Fruit fly (Drosophila melanogaster) whole organism, embryonic: ENCODE data around the gene CG12279.
A peak's percentile ranks its signal among the peaks of the same experiment; 100 is the strongest.

Experiments
- Asciz ChIP-seq: fragments of 200-800 bp; sonication (Bioruptor generic); optimal IDR thresholded peaks from 2 replicates; lab custom pipeline; 2017; ENCODE audit warnings: missing biosample characterization, mild to moderate bottlenecking, missing genetic modification characterization, missing genetic modification reagents
- CG10321 ChIP-seq: fragments of 200-800 bp; sonication (Bioruptor generic); IDR thresholded peaks from 2 replicates; pipeline ENCODE4 v1.3.6; 2022; ENCODE audit warnings: missing biosample characterization, missing genetic modification characterization
- CG11456 ChIP-seq: fragments of 200-800 bp; sonication (Bioruptor generic); IDR thresholded peaks from 3 replicates; pipeline ENCODE4 v1.3.6; 2022; ENCODE audit warnings: missing biosample characterization, missing genetic modification characterization
- CG14860 ChIP-seq: fragments of 200-800 bp; sonication (Bioruptor generic); IDR thresholded peaks from 3 replicates; pipeline ENCODE4 v1.3.6; 2022; ENCODE audit warnings: missing biosample characterization, missing genetic modification characterization; ENCODE audit not compliant: partially characterized antibody
- CG15269 ChIP-seq: fragments of 200-800 bp; sonication (Bioruptor generic); optimal IDR thresholded peaks from 2 replicates; lab custom pipeline; 2018; ENCODE audit warnings: missing biosample characterization, mild to moderate bottlenecking, missing genetic modification characterization, moderate library complexity
- CG15479 ChIP-seq: fragments of 200-800 bp; sonication (Bioruptor generic); optimal IDR thresholded peaks from 3 replicates; lab custom pipeline; 2019; ENCODE audit warnings: missing biosample characterization, mild to moderate bottlenecking, missing genetic modification characterization, moderate library complexity
- CG1602 ChIP-seq: fragments of 200-800 bp; sonication (Bioruptor generic); optimal IDR thresholded peaks from 3 replicates; lab custom pipeline; 2016; ENCODE audit warnings: missing biosample characterization, missing genetic modification characterization
- CG16779 ChIP-seq: fragments of 200-800 bp; sonication (Bioruptor generic); IDR thresholded peaks from 2 replicates; pipeline ENCODE4 v1.3.6; 2022; ENCODE audit warnings: missing biosample characterization, missing genetic modification characterization
- CG17361 ChIP-seq: fragments of 200-800 bp; sonication (Bioruptor generic); IDR thresholded peaks from 3 replicates; pipeline ENCODE4 v1.3.6; 2022; ENCODE audit warnings: missing biosample characterization, missing genetic modification characterization
- CG17802 ChIP-seq: fragments of 200-800 bp; sonication (Bioruptor generic); optimal IDR thresholded peaks from 2 replicates; lab custom pipeline; 2018; ENCODE audit warnings: missing biosample characterization, mild to moderate bottlenecking, missing genetic modification characterization, moderate library complexity
- CG18619 ChIP-seq: fragments of 200-800 bp; sonication (Bioruptor generic); optimal IDR thresholded peaks from 3 replicates; lab custom pipeline; 2017; ENCODE audit warnings: missing biosample characterization, mild to moderate bottlenecking, missing genetic modification characterization
- CG30431 ChIP-seq: fragments of 200-800 bp; sonication (Bioruptor generic); optimal IDR thresholded peaks from 2 replicates; lab custom pipeline; 2017; ENCODE audit warnings: missing biosample characterization, missing genetic modification characterization
- CG3726 ChIP-seq: fragments of 200-800 bp; sonication (Bioruptor generic); IDR thresholded peaks from 3 replicates; pipeline ENCODE4, ENCODE4 v1.3.6; 2022; ENCODE audit warnings: missing biosample characterization, missing genetic modification characterization
- CG3847 ChIP-seq: fragments of 200-800 bp; sonication (Bioruptor generic); IDR thresholded peaks from 2 replicates; pipeline ENCODE4 v1.3.6; 2022; ENCODE audit warnings: missing biosample characterization, missing genetic modification characterization
- CG4282 ChIP-seq: fragments of 200-800 bp; sonication (Bioruptor generic); optimal IDR thresholded peaks from 2 replicates; lab custom pipeline; 2016; ENCODE audit warnings: missing biosample characterization, missing genetic modification characterization
- CG5953 ChIP-seq: fragments of 200-800 bp; sonication (Bioruptor generic); IDR thresholded peaks from 2 replicates; pipeline ENCODE4 v1.3.6; 2022; ENCODE audit warnings: missing biosample characterization, missing genetic modification characterization
- CG6854 ChIP-seq: fragments of 200-800 bp; sonication (Bioruptor generic); optimal IDR thresholded peaks from 3 replicates; lab custom pipeline; 2017; ENCODE audit warnings: missing biosample characterization, mild to moderate bottlenecking, missing genetic modification characterization
- CG8388 ChIP-seq: fragments of 200-800 bp; sonication (Bioruptor generic); optimal IDR thresholded peaks from 2 replicates; lab custom pipeline; 2019; ENCODE audit warnings: missing biosample characterization, mild to moderate bottlenecking, missing genetic modification characterization, moderate library complexity
- CG8478 ChIP-seq: fragments of >200 bp; optimal IDR thresholded peaks from 2 replicates; lab custom pipeline; 2018
- CG9609 ChIP-seq: fragments of 200-800 bp; sonication (Bioruptor generic); optimal IDR thresholded peaks from 3 replicates; lab custom pipeline; 2016; ENCODE audit warnings: missing biosample characterization, missing genetic modification characterization
- CHES-1-like ChIP-seq: fragments of 200-800 bp; sonication (Bioruptor generic); optimal IDR thresholded peaks from 2 replicates; lab custom pipeline; 2016; ENCODE audit warnings: missing biosample characterization, missing genetic modification characterization
- Camta ChIP-seq: fragments of 200-800 bp; sonication (Bioruptor generic); optimal IDR thresholded peaks from 2 replicates; lab custom pipeline; 2016; ENCODE audit warnings: missing biosample characterization, missing genetic modification characterization
- CoRest ChIP-seq: fragments of 200-800 bp; sonication (Bioruptor generic); optimal IDR thresholded peaks from 3 replicates; lab custom pipeline; 2018; ENCODE audit warnings: missing biosample characterization, mild to moderate bottlenecking, missing genetic modification characterization, moderate library complexity
- D19A ChIP-seq: fragments of 200-800 bp; optimal IDR thresholded peaks from 3 replicates; lab custom pipeline; 2019; ENCODE audit warnings: missing biosample characterization, mild to moderate bottlenecking, missing genetic modification characterization, moderate library complexity
- Dp ChIP-seq: fragments of 200-800 bp; sonication (Bioruptor generic); optimal IDR thresholded peaks from 2 replicates; lab custom pipeline; 2018; ENCODE audit warnings: missing biosample characterization, mild to moderate bottlenecking, missing genetic modification characterization, moderate library complexity
- HLHmδ ChIP-seq: fragments of 200-800 bp; sonication (Bioruptor generic); optimal IDR thresholded peaks from 2 replicates; lab custom pipeline; 2018; ENCODE audit warnings: missing biosample characterization, mild to moderate bottlenecking, missing genetic modification characterization, moderate library complexity
- Meics ChIP-seq: fragments of 200-800 bp; sonication (Bioruptor generic); optimal IDR thresholded peaks from 2 replicates; lab custom pipeline; 2017; ENCODE audit warnings: missing biosample characterization, mild to moderate bottlenecking, missing genetic modification characterization
- Myb ChIP-seq: fragments of 200-800 bp; sonication (Bioruptor generic); optimal IDR thresholded peaks from 2 replicates; lab custom pipeline; 2016; ENCODE audit warnings: missing biosample characterization, missing genetic modification characterization
- Nf-YC ChIP-seq: fragments of 200-800 bp; optimal IDR thresholded peaks from 3 replicates; lab custom pipeline; 2019; ENCODE audit warnings: missing biosample characterization, mild to moderate bottlenecking, missing genetic modification characterization, moderate library complexity
- Sry-δ ChIP-seq: fragments of 200-800 bp; sonication (Bioruptor generic); optimal IDR thresholded peaks from 2 replicates; lab custom pipeline; 2016; ENCODE audit warnings: missing biosample characterization, missing genetic modification characterization
- Ssrp ChIP-seq: fragments of 200-800 bp; sonication (Bioruptor generic); optimal IDR thresholded peaks from 2 replicates; lab custom pipeline; 2018; ENCODE audit warnings: missing biosample characterization, mild to moderate bottlenecking, missing genetic modification characterization, moderate library complexity
- Trl ChIP-seq, 3 experiments: fragments of >200 bp in 2 of 3; fragments of 200-800 bp in 1 of 3; sonication (Bioruptor generic) in 1 of 3; optimal IDR thresholded peaks; 2 replicates in 1 of 3; 3 replicates in 2 of 3; lab custom pipeline; 2016 to 2017; ENCODE audit warnings: missing biosample characterization in 1 of 3, missing genetic modification characterization in 1 of 3
- cas ChIP-seq: fragments of 200-800 bp; sonication (Bioruptor generic); IDR thresholded peaks from 2 replicates; pipeline ENCODE4 v1.3.6; 2022; ENCODE audit warnings: missing biosample characterization, missing genetic modification characterization
- corto ChIP-seq: fragments of 200-800 bp; sonication (Bioruptor generic); optimal IDR thresholded peaks from 2 replicates; lab custom pipeline; 2016; ENCODE audit warnings: missing biosample characterization, mild to moderate bottlenecking, missing genetic modification characterization, moderate library complexity
- crc ChIP-seq: fragments of 200-800 bp; sonication (Bioruptor generic); optimal IDR thresholded peaks from 2 replicates; lab custom pipeline; 2016; ENCODE audit warnings: missing biosample characterization, missing genetic modification characterization
- crol ChIP-seq: fragments of 200-800 bp; sonication (Bioruptor generic); IDR thresholded peaks from 2 replicates; pipeline ENCODE4 v1.3.6; 2022; ENCODE audit warnings: missing biosample characterization, missing genetic modification characterization
- dysf ChIP-seq: fragments of 200-800 bp; sonication (Bioruptor generic); IDR thresholded peaks from 3 replicates; pipeline ENCODE4 v1.3.6; 2022; ENCODE audit warnings: missing biosample characterization, missing genetic modification characterization
- eve ChIP-seq, 2 experiments: fragments of >200 bp; optimal IDR thresholded peaks; 2 replicates each; lab custom pipeline; 2017; ENCODE audit warnings: missing biosample characterization in 2 of 2, missing genetic modification characterization in 2 of 2
- fd3F ChIP-seq: fragments of 200-800 bp; sonication (Bioruptor generic); optimal IDR thresholded peaks from 2 replicates; lab custom pipeline; 2018; ENCODE audit warnings: missing biosample characterization, mild to moderate bottlenecking, missing genetic modification characterization, moderate library complexity
- fd64A ChIP-seq: fragments of 200-800 bp; sonication (Bioruptor generic); optimal IDR thresholded peaks from 3 replicates; lab custom pipeline; 2018; ENCODE audit warnings: missing biosample characterization, mild to moderate bottlenecking, missing genetic modification characterization
- h ChIP-seq: fragments of >200 bp; optimal IDR thresholded peaks from 2 replicates; lab custom pipeline; 2017
- lab ChIP-seq: fragments of 200-800 bp; sonication (Bioruptor generic); optimal IDR thresholded peaks from 3 replicates; lab custom pipeline; 2017; ENCODE audit warnings: missing biosample characterization, missing genetic modification characterization, mild to moderate bottlenecking, moderate library complexity, missing genetic modification reagents
- mam ChIP-seq: fragments of 200-800 bp; sonication (Bioruptor generic); optimal IDR thresholded peaks from 3 replicates; lab custom pipeline; 2016; ENCODE audit warnings: missing biosample characterization, missing genetic modification characterization
- pfk ChIP-seq: fragments of 200-800 bp; sonication (Bioruptor generic); optimal IDR thresholded peaks from 2 replicates; lab custom pipeline; 2018; ENCODE audit warnings: missing biosample characterization, mild to moderate bottlenecking, missing genetic modification characterization, moderate library complexity
- phol ChIP-seq: fragments of 200-800 bp; sonication (Bioruptor generic); optimal IDR thresholded peaks from 3 replicates; lab custom pipeline; 2018; ENCODE audit warnings: missing biosample characterization, mild to moderate bottlenecking, missing genetic modification characterization, moderate library complexity
- pnt ChIP-seq: fragments of 200-800 bp; sonication (Bioruptor generic); optimal IDR thresholded peaks from 3 replicates; lab custom pipeline; 2016; ENCODE audit warnings: missing biosample characterization, missing genetic modification characterization
- stc ChIP-seq: fragments of 200-800 bp; sonication (Bioruptor generic); IDR thresholded peaks from 2 replicates; pipeline ENCODE4 v1.3.6; 2022; ENCODE audit warnings: missing biosample characterization, missing genetic modification characterization
- zen ChIP-seq: fragments of 200-800 bp; sonication (Bioruptor generic); optimal IDR thresholded peaks from 3 replicates; lab custom pipeline; 2018; ENCODE audit warnings: missing biosample characterization, mild to moderate bottlenecking, missing genetic modification characterization, moderate library complexity

The CG12279 gene

DNA sequence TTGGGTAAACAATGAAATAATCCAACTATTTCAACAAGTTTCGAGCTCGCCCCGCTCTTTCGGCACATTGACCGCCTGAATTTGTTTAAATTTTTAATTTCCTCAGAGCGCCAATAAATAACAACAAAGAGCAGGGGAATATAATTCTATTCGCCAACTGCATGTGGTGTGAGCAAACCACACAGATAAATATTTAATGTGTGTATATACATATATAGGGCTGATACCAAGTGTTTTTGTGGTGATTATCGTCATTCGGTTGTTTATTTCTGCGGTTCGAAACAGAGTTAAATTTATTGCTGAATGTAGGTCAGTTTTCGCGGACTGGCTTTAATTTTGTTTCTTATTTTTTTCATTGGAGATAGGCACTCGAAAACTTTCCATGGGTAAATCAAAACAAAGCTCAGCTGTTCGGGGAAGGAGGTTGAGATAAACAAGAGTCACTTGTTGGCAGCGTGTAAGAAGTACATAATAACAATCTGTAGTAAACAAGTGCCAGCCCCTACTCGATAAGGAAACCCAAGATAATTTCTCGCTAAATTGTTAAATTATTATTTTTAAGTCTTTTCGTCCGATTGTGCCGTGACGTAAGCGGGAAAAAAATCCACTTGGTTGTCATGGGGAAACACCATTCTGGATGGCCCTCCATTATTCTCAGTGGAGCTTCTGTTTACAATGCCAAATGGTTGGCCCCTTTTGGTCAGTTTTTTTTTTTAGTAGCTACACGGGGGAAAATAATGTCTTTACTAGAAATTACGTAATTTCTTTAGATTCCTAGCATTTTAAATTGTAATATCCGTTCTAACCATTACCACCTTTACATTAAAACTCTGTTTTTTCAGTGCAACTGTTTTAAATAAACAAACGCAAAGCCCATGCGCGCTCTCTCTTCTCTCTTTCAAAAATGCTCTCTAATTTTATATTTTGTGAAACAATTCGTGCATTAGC, 13.0 kb downstream of the CG12279 start (continued):
- TF ChIP-seq lab (GFP tag; lab: Kevin White, UChicago) (peak; percentile 81), CG11456 (GFP tag; lab: Robert Waterston, UW) (peak; percentile 64; the same call in 2 of the 3 replicates), Sry-δ (peak; percentile 3), CG5953 (peak; percentile 27; the same call in 1 of the 2 replicates), Camta (GFP tag; lab: Kevin White, UChicago) (peak; percentile 15), CG6854 (GFP tag; lab: Kevin White, UChicago) (no peak), CG17361 (GFP tag; lab: Robert Waterston, UW) (no peak; the same call in 1 of the 3 replicates), CG1602 (GFP tag; lab: Kevin White, UChicago) (peak; percentile 25), eve (GFP tag; optimal IDR thresholded peaks at IDR 0.05; lab: Kevin White, UChicago) (no peak), CoRest (tag; lab: Kevin White, UChicago) (peak; percentile 49), CG9609 (GFP tag; lab: Kevin White, UChicago) (no peak), CG3847 (GFP tag; lab: Robert Waterston, UW) (peak; percentile 56), corto (GFP tag; lab: Kevin White, UChicago) (peak; percentile 10), CHES-1-like (GFP tag; lab: Kevin White, UChicago) (no peak), CG30431 (no peak), zen (tag; lab: Kevin White, UChicago) (no peak), pfk (no peak), D19A (no peak), CG14860 (GFP tag; lab: Robert Waterston, UW) (no peak), CG16779 (0 out of 2 replicates have a peak, but pooled peaks have one; percentile 46), CG4282 (GFP tag; lab: Kevin White, UChicago) (no peak), CG8388 (peak; percentile 33), CG8478 (lab: Kevin White, UChicago) (no peak), fd64A (GFP tag; lab: Kevin White, UChicago) (peak; percentile 7), CG10321 (GFP tag; lab: Robert Waterston, UW) (no peak), Ssrp (tag; lab: Kevin White, UChicago) (no peak), pnt (GFP tag; lab: Kevin White, UChicago) (peak; percentile 6), stc (GFP tag; lab: Robert Waterston, UW) (peak; percentile 58; the same call in 1 of the 2 replicates), h (lab: Kevin White, UChicago) (no peak), Nf-YC (tag; lab: Kevin White, UChicago) (no peak), phol (tag; lab: Kevin White, UChicago) (peak; percentile 56), cas (no peak), Trl (optimal IDR thresholded peaks at IDR 0.05; lab: Kevin White, UChicago) (peak; percentile 44 to 68), Trl (GFP tag; optimal IDR thresholded peaks at IDR 0.05; lab: Kevin White, UChicago) (peak; percentile 30), CG3726 (GFP tag; lab: Robert Waterston, UW) (peak; percentile 74; the same call in 2 of the 3 replicates), Meics (peak; percentile 61), dysf (peak; percentile 76), crol (GFP tag; lab: Robert Waterston, UW) (no peak), CG17802 (no peak), HLHmδ (GFP tag; lab: Kevin White, UChicago) (no peak), CG18619 (GFP tag; lab: Kevin White, UChicago) (peak; percentile 42), CG15269 (tag; lab: Kevin White, UChicago) (peak; percentile 67), Myb (GFP tag; lab: Kevin White, UChicago) (peak; percentile 20), fd3F (peak; percentile 41), mam (peak; percentile 80), CG15479 (no peak), Dp (no peak), crc (GFP tag; lab: Kevin White, UChicago) (peak; percentile 19), Asciz (GFP tag; lab: Kevin White, UChicago) (peak; percentile 21)
